Worm (Caenorhabditis elegans): ENCODE data around the gene F53F4.15.

ce11 chrV:13589494-13590176 lies 31.1 kb upstream of the F53F4.15 start, which contains the start of the genes F53F4.2 and F53F4.18:
- no peak for TF ChIP-seq W03F9.2 (tag; optimal IDR thresholded peaks at IDR 0.05)
- no peak for TF ChIP-seq dao-5 (tag; optimal IDR thresholded peaks at IDR 0.05)
